Worm (Caenorhabditis elegans) whole organism, L2 larva: ENCODE measurements around the gene irld-7.

Experiments
- C34F6.9 ChIP-seq: fragments of 150-350 bp; optimal IDR thresholded peaks from 2 replicates; lab custom pipeline; 2014; ENCODE audit warnings: missing biosample characterization, missing genetic modification characterization
- F13H6.1 ChIP-seq: sonication (generic microtip); optimal IDR thresholded peaks from 2 replicates; lab custom pipeline; 2016; ENCODE audit warnings: missing genetic modification characterization, missing compliant biosample characterization
- R02D3.7 ChIP-seq: fragments of 150-350 bp; optimal IDR thresholded peaks from 2 replicates; lab custom pipeline; 2014; ENCODE audit warnings: missing biosample characterization, missing genetic modification characterization
- ZK546.5 ChIP-seq: sonication (generic microtip); optimal IDR thresholded peaks from 2 replicates; lab custom pipeline; 2017; ENCODE audit warnings: missing biosample characterization, missing genetic modification characterization
- aly-2 ChIP-seq: fragments of 150-350 bp; optimal IDR thresholded peaks from 2 replicates; lab custom pipeline; 2014; ENCODE audit warnings: missing biosample characterization, missing genetic modification characterization
- ama-1 ChIP-seq: fragments of 150-350 bp; optimal IDR thresholded peaks from 2 replicates; lab custom pipeline; 2018; ENCODE audit warnings: inconsistent platforms
- blmp-1 ChIP-seq: sonication (generic microtip); optimal IDR thresholded peaks from 2 replicates; lab custom pipeline; 2017; ENCODE audit warnings: missing genetic modification characterization, mild to moderate bottlenecking, missing compliant biosample characterization, antibody characterized with exemption, moderate library complexity; ENCODE audit not compliant: insufficient read depth
- ceh-82 ChIP-seq: fragments of 150-350 bp; optimal IDR thresholded peaks from 2 replicates; lab custom pipeline; 2014; ENCODE audit warnings: missing biosample characterization, missing genetic modification characterization
- crh-2 ChIP-seq: sonication (generic microtip); optimal IDR thresholded peaks from 2 replicates; lab custom pipeline; 2017; ENCODE audit warnings: missing biosample characterization, missing genetic modification characterization
- elt-1 ChIP-seq: fragments of 150-350 bp; optimal IDR thresholded peaks from 2 replicates; lab custom pipeline; 2014; ENCODE audit warnings: missing biosample characterization, missing genetic modification characterization
- elt-3 ChIP-seq: sonication (generic microtip); optimal IDR thresholded peaks from 2 replicates; lab custom pipeline; 2017; ENCODE audit warnings: missing biosample characterization, missing genetic modification characterization
- fos-1 ChIP-seq: fragments of 150-350 bp; optimal IDR thresholded peaks from 2 replicates; lab custom pipeline; 2014; ENCODE audit warnings: missing biosample characterization, missing genetic modification characterization
- gmeb-1 ChIP-seq: fragments of 150-350 bp; optimal IDR thresholded peaks from 2 replicates; lab custom pipeline; 2014; ENCODE audit warnings: missing biosample characterization, missing genetic modification characterization
- lin-11 ChIP-seq: fragments of 150-350 bp; sonication (generic microtip); optimal IDR thresholded peaks from 2 replicates; lab custom pipeline; 2014; ENCODE audit warnings: missing biosample characterization, missing genetic modification characterization, inconsistent platforms, mixed read lengths
- lin-13 ChIP-seq: fragments of 150-350 bp; optimal IDR thresholded peaks from 2 replicates; lab custom pipeline; 2014; ENCODE audit warnings: missing biosample characterization, missing genetic modification reagents, missing genetic modification characterization
- lin-39 ChIP-seq: fragments of 150-350 bp; optimal IDR thresholded peaks from 2 replicates; lab custom pipeline; 2014; ENCODE audit warnings: missing biosample characterization, missing genetic modification reagents, missing genetic modification characterization
- lsy-2 ChIP-seq, 2 experiments: fragments of 150-350 bp in 1 of 2; sonication (generic microtip) in 1 of 2; optimal IDR thresholded peaks; 2 replicates each; lab custom pipeline; 2014 to 2017; ENCODE audit warnings: missing biosample characterization in 2 of 2, missing genetic modification characterization in 2 of 2
- mab-5 ChIP-seq: fragments of 150-350 bp; optimal IDR thresholded peaks from 2 replicates; lab custom pipeline; 2014; ENCODE audit warnings: missing biosample characterization, missing genetic modification characterization
- mdl-1 ChIP-seq, 2 experiments: fragments of 150-350 bp in 1 of 2; sonication (generic microtip) in 1 of 2; optimal IDR thresholded peaks; 2 replicates each; lab custom pipeline; 2017; ENCODE audit warnings: missing biosample characterization in 2 of 2, missing genetic modification characterization in 2 of 2
- nhr-10 ChIP-seq: sonication (generic microtip); optimal IDR thresholded peaks from 2 replicates; lab custom pipeline; 2017; ENCODE audit warnings: missing biosample characterization, missing genetic modification characterization
- nhr-11 ChIP-seq: fragments of 150-350 bp; optimal IDR thresholded peaks from 2 replicates; lab custom pipeline; 2014; ENCODE audit warnings: missing biosample characterization, missing genetic modification characterization
- nhr-12 ChIP-seq: fragments of 150-350 bp; optimal IDR thresholded peaks from 2 replicates; lab custom pipeline; 2014; ENCODE audit warnings: missing biosample characterization, missing genetic modification characterization
- nhr-129 ChIP-seq: fragments of 150-350 bp; optimal IDR thresholded peaks from 2 replicates; lab custom pipeline; 2014; ENCODE audit warnings: missing biosample characterization, missing genetic modification characterization
- nhr-21 ChIP-seq: fragments of 150-350 bp; optimal IDR thresholded peaks from 2 replicates; lab custom pipeline; 2014; ENCODE audit warnings: missing biosample characterization, missing genetic modification characterization
- nhr-23 ChIP-seq: fragments of 150-350 bp; optimal IDR thresholded peaks from 2 replicates; lab custom pipeline; 2014; ENCODE audit warnings: missing biosample characterization, missing genetic modification reagents, missing genetic modification characterization
- nhr-237 ChIP-seq: fragments of 150-350 bp; optimal IDR thresholded peaks from 2 replicates; lab custom pipeline; 2014; ENCODE audit warnings: missing biosample characterization, missing genetic modification characterization
- nhr-25 ChIP-seq: fragments of 150-350 bp; sonication (generic microtip); optimal IDR thresholded peaks from 3 replicates; lab custom pipeline; 2014; ENCODE audit warnings: missing biosample characterization, missing genetic modification characterization
- nhr-6 ChIP-seq: fragments of 150-350 bp; optimal IDR thresholded peaks from 2 replicates; lab custom pipeline; 2014; ENCODE audit warnings: missing biosample characterization, missing genetic modification characterization
- nhr-77 ChIP-seq: fragments of 150-350 bp; optimal IDR thresholded peaks from 2 replicates; lab custom pipeline; 2014; ENCODE audit warnings: missing biosample characterization, missing genetic modification characterization
- peb-1 ChIP-seq: fragments of 150-350 bp; optimal IDR thresholded peaks from 2 replicates; lab custom pipeline; 2014; ENCODE audit warnings: missing biosample characterization, missing genetic modification characterization
- sem-4 ChIP-seq: fragments of 150-350 bp; optimal IDR thresholded peaks from 2 replicates; lab custom pipeline; 2014; ENCODE audit warnings: missing biosample characterization, missing genetic modification reagents, missing genetic modification characterization
- sma-3 ChIP-seq: sonication (generic microtip); optimal IDR thresholded peaks from 2 replicates; lab custom pipeline; 2016; ENCODE audit warnings: missing genetic modification reagents, missing genetic modification characterization, missing compliant biosample characterization
- sma-9 ChIP-seq, 2 experiments: fragments of 150-350 bp in 1 of 2; sonication (generic microtip) in 1 of 2; optimal IDR thresholded peaks; 2 replicates each; lab custom pipeline; 2014 to 2016; ENCODE audit warnings: missing genetic modification characterization in 2 of 2, mild to moderate bottlenecking in 1 of 2, missing biosample characterization in 1 of 2, missing compliant biosample characterization in 1 of 2, missing genetic modification reagents in 1 of 2, moderate library complexity in 1 of 2
- unc-39 ChIP-seq: fragments of 150-350 bp; optimal IDR thresholded peaks from 2 replicates; lab custom pipeline; 2014; ENCODE audit warnings: missing biosample characterization, missing genetic modification characterization
- unc-55 ChIP-seq: fragments of 150-350 bp; sonication (generic microtip); optimal IDR thresholded peaks from 3 replicates; lab custom pipeline; 2014; ENCODE audit warnings: missing biosample characterization, missing genetic modification reagents, missing genetic modification characterization
- unc-62 ChIP-seq: fragments of 150-350 bp; optimal IDR thresholded peaks from 2 replicates; lab custom pipeline; 2014; ENCODE audit warnings: missing biosample characterization, missing genetic modification reagents, missing genetic modification characterization
- zag-1 ChIP-seq: fragments of 150-350 bp; optimal IDR thresholded peaks from 2 replicates; lab custom pipeline; 2014; ENCODE audit warnings: missing biosample characterization, missing genetic modification characterization
- ztf-1 ChIP-seq: fragments of 200-800 bp; sonication (Bioruptor generic); conservative IDR thresholded peaks from 2 replicates; pipeline ENCODE4 v1.3.6; 2022; ENCODE audit warnings: missing genetic modification characterization, missing compliant biosample characterization
- ztf-4 ChIP-seq: fragments of 150-350 bp; optimal IDR thresholded peaks from 2 replicates; lab custom pipeline; 2014; ENCODE audit warnings: missing biosample characterization, missing genetic modification characterization

The irld-7 gene

DNA sequence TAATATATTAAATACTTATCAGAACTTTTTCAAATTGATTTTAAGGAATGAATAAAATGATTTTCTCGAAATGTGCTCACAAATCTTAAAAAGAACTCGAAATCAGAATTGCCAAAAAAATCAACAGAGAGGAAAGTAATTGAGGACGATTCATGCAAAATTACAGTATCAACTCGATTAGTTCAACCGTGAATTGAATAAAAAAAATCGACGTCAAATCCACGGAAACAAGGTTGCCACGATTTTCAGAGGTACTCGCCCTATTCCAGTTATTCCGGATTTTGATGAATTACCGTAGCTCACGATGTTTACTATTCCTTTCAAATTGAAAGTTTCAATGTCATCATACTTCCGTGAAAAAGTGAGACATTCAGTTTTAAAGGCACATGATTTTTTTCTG lies 12.2 kb downstream of the irld-7 start, which contains the start of gene F15B10.3:
F15B10.3 (plus strand) TSS at position 301 of the 400 bp plus-strand sequence.
- no peak for TF ChIP-seq ceh-82 (tag; lab: Kevin White, UChicago)
- no peak for TF ChIP-seq nhr-237 (tag; lab: Kevin White, UChicago)
- TF ChIP-seq nhr-21 (tag; lab: Kevin White, UChicago), result no peak
- no peak for TF ChIP-seq gmeb-1 (tag; lab: Kevin White, UChicago)
- no peak for TF ChIP-seq nhr-6 (tag; lab: Kevin White, UChicago)
- TF ChIP-seq ama-1 (lab: Kevin White, UChicago), result no peak
- no peak for TF ChIP-seq lin-39 (tag; lab: Kevin White, UChicago)
- no peak for TF ChIP-seq zag-1 (tag; lab: Kevin White, UChicago)
- TF ChIP-seq ZK546.5, result no peak
- TF ChIP-seq mdl-1 (tag; optimal IDR thresholded peaks at IDR 0.05; lab: Kevin White, UChicago), result no peak

DNA sequence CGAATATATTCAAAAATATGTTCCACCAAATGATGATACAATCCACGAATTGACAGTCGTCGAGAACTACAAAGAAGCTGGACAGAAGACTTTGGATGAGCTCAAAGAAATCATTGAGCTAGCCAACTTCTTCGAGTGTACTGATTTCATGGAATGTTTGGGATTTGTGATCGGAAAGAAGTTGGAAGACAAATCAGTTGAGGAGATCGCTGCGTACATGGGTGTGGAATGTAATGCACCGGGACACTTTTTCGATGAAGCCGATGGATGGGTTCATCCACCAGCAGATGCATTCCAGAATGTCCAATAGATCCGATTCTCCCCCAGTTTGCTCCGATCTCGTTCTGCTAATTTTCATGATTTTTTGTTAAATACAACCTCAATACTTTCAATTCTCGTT lies 13.4 kb downstream of the irld-7 start:
- no peak for TF ChIP-seq nhr-23
- TF ChIP-seq sma-9 (GFP tag; optimal IDR thresholded peaks at IDR 0.05; lab: Kevin White, UChicago), result peak; percentile 15
- TF ChIP-seq sma-9 (tag; optimal IDR thresholded peaks at IDR 0.05; lab: Kevin White, UChicago), result no peak

DNA sequence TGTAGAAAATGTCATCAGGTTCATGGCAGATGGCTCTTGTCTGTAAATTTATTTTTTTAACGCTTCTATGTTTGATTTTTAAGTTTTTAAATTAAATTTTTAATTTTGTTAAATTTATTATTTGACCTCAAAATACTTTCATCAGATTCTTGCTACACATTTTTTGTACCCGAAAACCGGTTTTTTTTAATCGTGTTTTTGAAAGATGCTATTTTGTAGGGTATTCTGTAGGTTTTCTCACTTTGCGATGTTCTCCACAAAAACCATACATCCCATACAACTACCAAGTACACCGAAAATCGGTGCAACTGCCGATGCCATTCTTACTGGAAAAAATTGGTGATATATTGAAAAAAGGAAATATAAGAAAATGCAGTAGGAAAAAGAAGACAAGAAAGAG lies 15.7 kb downstream of the irld-7 start, which contains the start of gene nstp-2:
nstp-2 (minus strand) TSS at position 326 of the 400 bp plus-strand sequence.
- TF ChIP-seq mab-5 (tag; lab: Kevin White, UChicago), result no peak
- no peak for TF ChIP-seq ztf-1 (GFP tag; lab: Robert Waterston, UW)
- TF ChIP-seq sma-3, result no peak
- no peak for TF ChIP-seq nhr-6 (tag; lab: Kevin White, UChicago)
- TF ChIP-seq ZK546.5, result no peak
- TF ChIP-seq aly-2 (tag; lab: Kevin White, UChicago), result no peak
- TF ChIP-seq unc-39 (tag; lab: Kevin White, UChicago), result no peak

DNA sequence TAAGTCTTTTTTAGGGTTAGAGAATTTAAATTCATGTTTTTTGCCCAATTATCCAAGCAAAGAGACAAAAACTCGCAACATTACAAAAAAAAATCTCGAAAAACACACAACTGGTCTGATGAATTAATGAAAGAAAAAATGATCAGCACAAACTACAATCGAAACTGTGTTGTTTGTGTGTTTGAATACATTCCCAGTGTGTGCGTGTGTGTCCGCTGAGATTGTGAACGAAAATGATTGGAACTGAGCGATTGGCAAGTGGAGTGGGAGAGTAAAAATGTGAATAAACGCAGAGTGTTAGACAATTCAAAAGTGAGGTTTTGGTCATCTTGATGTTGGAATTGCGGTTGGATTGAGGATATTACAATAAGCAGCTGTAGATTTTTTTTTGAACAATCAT lies 16.4 kb downstream of the irld-7 start:
- TF ChIP-seq elt-1 (tag; lab: Kevin White, UChicago), result no peak
- TF ChIP-seq unc-62 (GFP tag; lab: Kevin White, UChicago), result no peak
- TF ChIP-seq peb-1 (tag; lab: Kevin White, UChicago), result no peak
- TF ChIP-seq C34F6.9, result peak; percentile 10
- peak; percentile 17 for TF ChIP-seq nhr-25 (tag; lab: Kevin White, UChicago)

DNA sequence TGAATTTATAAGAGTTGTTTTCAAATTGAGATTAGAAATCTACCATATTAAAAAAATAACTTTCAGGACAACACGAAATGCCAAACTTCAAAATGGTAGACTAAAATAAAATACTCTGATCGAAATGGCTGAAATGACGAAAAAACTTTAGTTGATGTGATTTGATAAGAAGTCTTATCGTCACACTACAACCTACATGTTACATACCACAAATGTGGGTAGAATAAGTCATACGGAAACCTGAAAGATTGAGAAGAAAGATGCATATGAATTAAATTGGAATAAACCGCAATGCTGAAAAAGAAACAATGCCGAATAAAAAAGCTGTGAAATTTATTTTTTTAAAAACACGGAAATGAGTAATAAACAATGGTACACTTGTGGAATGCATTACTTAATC lies 16.9 kb downstream of the irld-7 start:
- no peak for TF ChIP-seq lin-13
- TF ChIP-seq fos-1 (tag; lab: Kevin White, UChicago), result peak; percentile 18
- TF ChIP-seq unc-39 (tag; lab: Kevin White, UChicago), result no peak

DNA sequence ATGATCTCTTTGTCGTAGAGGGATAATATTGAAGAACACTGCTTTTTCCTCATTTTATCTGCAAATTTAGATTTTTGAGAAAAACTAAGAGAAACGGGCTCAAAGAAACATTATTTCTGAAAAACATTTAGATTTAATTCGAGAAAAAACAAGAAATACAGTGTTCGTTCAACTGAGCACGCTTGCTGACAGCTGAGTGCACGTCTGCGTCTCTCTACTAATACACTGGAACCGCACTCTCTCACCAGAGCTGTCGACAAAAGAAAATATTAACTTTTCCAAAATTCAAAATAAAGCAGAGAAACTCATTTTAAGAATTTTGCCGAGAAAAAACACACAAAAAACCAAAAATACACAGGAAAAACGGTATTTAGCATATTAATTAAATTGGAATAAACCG lies 23.1 kb downstream of the irld-7 start, which contains the start of gene drh-1:
drh-1 (minus strand) TSS at position 58 of the 400 bp plus-strand sequence.
- peak in 1 of 2 experiments; percentile 64 for TF ChIP-seq lsy-2 (tag; optimal IDR thresholded peaks at IDR 0.05; lab: Kevin White, UChicago)
- no peak for TF ChIP-seq elt-3 (tag; lab: Kevin White, UChicago)
- no peak for TF ChIP-seq nhr-23
- TF ChIP-seq C34F6.9, result peak; percentile 51

DNA sequence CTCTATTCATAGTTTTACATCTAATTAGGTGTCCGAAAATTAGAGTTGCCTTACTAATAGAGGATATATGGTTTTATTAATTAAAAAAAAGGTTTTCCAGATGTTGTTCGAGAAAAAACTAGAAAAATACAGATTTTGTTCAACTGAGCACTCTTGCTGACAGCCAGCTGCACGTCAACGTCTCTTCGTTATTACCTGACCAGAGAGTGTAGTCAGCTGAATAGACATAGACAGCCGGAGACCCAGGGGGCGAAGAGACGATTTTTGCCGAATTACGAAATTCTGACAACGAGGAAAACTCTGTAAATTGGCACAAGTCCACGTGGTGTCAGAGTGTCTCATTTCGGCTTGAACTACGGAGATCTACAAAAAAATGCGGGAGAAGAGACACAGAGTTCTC lies 28.4 kb downstream of the irld-7 start:
- no peak for TF ChIP-seq C34F6.9
- TF ChIP-seq mab-5 (tag; lab: Kevin White, UChicago), result no peak
- no peak for TF ChIP-seq nhr-21 (tag; lab: Kevin White, UChicago)
- TF ChIP-seq F13H6.1 (tag; lab: Kevin White, UChicago), result no peak
- no peak for TF ChIP-seq lin-11 (tag; lab: Kevin White, UChicago)
- TF ChIP-seq nhr-25 (tag; lab: Kevin White, UChicago), result no peak
- no peak for TF ChIP-seq elt-3 (tag; lab: Kevin White, UChicago)
- no peak for TF ChIP-seq mdl-1 (tag; optimal IDR thresholded peaks at IDR 0.05; lab: Kevin White, UChicago)
- TF ChIP-seq ZK546.5, result no peak
- TF ChIP-seq blmp-1 (tag; lab: Kevin White, UChicago), result no peak
- peak; percentile 22 for TF ChIP-seq crh-2 (tag; lab: Kevin White, UChicago)
- TF ChIP-seq fos-1 (tag; lab: Kevin White, UChicago), result peak; percentile 22
- TF ChIP-seq unc-62 (GFP tag; lab: Kevin White, UChicago), result no peak
- peak; percentile 38 for TF ChIP-seq unc-55 (GFP tag; lab: Kevin White, UChicago)
- peak; percentile 52 for TF ChIP-seq nhr-129
- TF ChIP-seq gmeb-1 (tag; lab: Kevin White, UChicago), result peak; percentile 11
- TF ChIP-seq nhr-237 (tag; lab: Kevin White, UChicago), result no peak
- no peak for TF ChIP-seq ceh-82 (tag; lab: Kevin White, UChicago)
- no peak for TF ChIP-seq aly-2 (tag; lab: Kevin White, UChicago)
- TF ChIP-seq nhr-77 (tag; lab: Kevin White, UChicago), result no peak
- no peak for TF ChIP-seq nhr-12 (tag; lab: Kevin White, UChicago)
- no peak for TF ChIP-seq unc-39 (tag; lab: Kevin White, UChicago)
- TF ChIP-seq lin-13, result no peak
- no peak for TF ChIP-seq nhr-10
- TF ChIP-seq ztf-4 (tag; lab: Kevin White, UChicago), result no peak
- TF ChIP-seq ztf-1 (GFP tag; lab: Robert Waterston, UW), result no peak
- no peak for TF ChIP-seq R02D3.7 (tag; lab: Kevin White, UChicago)
- no peak for TF ChIP-seq nhr-11 (tag; lab: Kevin White, UChicago)
- TF ChIP-seq sem-4 (tag; lab: Kevin White, UChicago), result no peak
